Fruit fly (Drosophila melanogaster): Measurements from ENCODE around the gene Shaw.

DNA sequence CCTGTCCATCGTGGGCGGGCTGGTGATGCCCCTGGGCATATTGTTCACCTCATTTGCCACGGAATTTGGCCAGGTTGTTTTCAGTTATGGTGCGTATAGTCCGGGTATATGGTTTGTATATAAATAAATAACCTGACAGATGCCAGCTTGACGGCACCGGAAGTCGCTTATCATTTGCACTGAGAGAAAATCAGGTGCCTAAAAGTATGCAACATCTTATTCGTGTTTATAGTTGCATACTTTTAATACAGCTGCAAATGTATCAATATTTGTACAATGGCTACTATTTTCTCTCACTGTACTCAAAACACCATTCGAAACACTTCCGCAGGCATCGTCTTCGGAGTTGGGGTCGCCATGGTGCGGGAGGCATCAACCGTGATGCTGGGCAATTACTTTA lies 30.7 kb downstream of the Shaw start:
- TF ChIP-seq CG7101 (tag; optimal IDR thresholded peaks at IDR 0.05) (no peak), CG1620 (GFP tag; optimal IDR thresholded peaks at IDR 0.05) (no peak), CG33017 (tag; optimal IDR thresholded peaks at IDR 0.05) (no peak), Mnt (GFP tag; optimal IDR thresholded peaks at IDR 0.05) (no peak), pad (GFP tag; optimal IDR thresholded peaks at IDR 0.05) (no peak), CG12768 (GFP tag; optimal IDR thresholded peaks at IDR 0.05) (no peak), CG5204 (GFP tag; optimal IDR thresholded peaks at IDR 0.05) (no peak), kay (GFP tag; ENCODE audit: borderline replicate concordance) (no peak)
